Fruit fly (Drosophila melanogaster) whole organism, embryonic: ENCODE measurements around the gene CG3434.

ENCODE experiments used
- Abd-B ChIP-seq: fragments of 200-800 bp; sonication (Bioruptor generic); optimal IDR thresholded peaks from 2 replicates; lab custom pipeline; 2018; ENCODE audit warnings: missing biosample characterization, mild to moderate bottlenecking, missing genetic modification characterization, moderate library complexity
- BEAF-32 ChIP-seq: fragments of 200-800 bp; sonication (Bioruptor generic); optimal IDR thresholded peaks from 3 replicates; lab custom pipeline; 2017; ENCODE audit warnings: missing biosample characterization, missing genetic modification characterization, mild to moderate bottlenecking, moderate library complexity, missing genetic modification reagents
- CG10267 ChIP-seq: fragments of 200-800 bp; sonication (Bioruptor generic); optimal IDR thresholded peaks from 2 replicates; lab custom pipeline; 2018; ENCODE audit warnings: missing biosample characterization, mild to moderate bottlenecking, missing genetic modification characterization, moderate library complexity
- CG10431 ChIP-seq: fragments of 200-800 bp; sonication (Bioruptor generic); optimal IDR thresholded peaks from 3 replicates; lab custom pipeline; 2018; ENCODE audit warnings: missing biosample characterization, mild to moderate bottlenecking, missing genetic modification characterization
- CG10654 ChIP-seq: fragments of 200-800 bp; sonication (Bioruptor generic); optimal IDR thresholded peaks from 2 replicates; lab custom pipeline; 2016; ENCODE audit warnings: missing biosample characterization, missing genetic modification characterization
- CG13287 ChIP-seq: fragments of 200-800 bp; sonication (Bioruptor generic); IDR thresholded peaks from 2 replicates; pipeline ENCODE4 v1.3.6; 2022; ENCODE audit warnings: missing biosample characterization, missing genetic modification characterization; ENCODE audit not compliant: partially characterized antibody
- CG15479 ChIP-seq: fragments of 200-800 bp; sonication (Bioruptor generic); optimal IDR thresholded peaks from 3 replicates; lab custom pipeline; 2019; ENCODE audit warnings: missing biosample characterization, mild to moderate bottlenecking, missing genetic modification characterization, moderate library complexity
- CG15514 ChIP-seq: fragments of 200-800 bp; sonication (Bioruptor generic); optimal IDR thresholded peaks from 3 replicates; lab custom pipeline; 2017; ENCODE audit warnings: missing biosample characterization, missing genetic modification characterization, mild to moderate bottlenecking, moderate library complexity, missing genetic modification reagents
- CG2202 ChIP-seq: fragments of 200-800 bp; sonication (Bioruptor generic); optimal IDR thresholded peaks from 2 replicates; lab custom pipeline; 2018; ENCODE audit warnings: missing biosample characterization, mild to moderate bottlenecking, missing genetic modification characterization
- CG32772 ChIP-seq: fragments of 200-800 bp; sonication (Bioruptor generic); IDR thresholded peaks from 2 replicates; pipeline ENCODE4 v1.3.6; 2022; ENCODE audit warnings: missing biosample characterization, missing genetic modification characterization
- CG4360 ChIP-seq: fragments of 200-800 bp; sonication (Bioruptor generic); IDR thresholded peaks from 2 replicates; pipeline ENCODE4 v1.3.6; 2022; ENCODE audit warnings: missing biosample characterization, missing genetic modification characterization
- CG4404 ChIP-seq: fragments of 200-800 bp; sonication (Bioruptor generic); IDR thresholded peaks from 2 replicates; pipeline ENCODE4 v1.3.6; 2022; ENCODE audit warnings: missing biosample characterization, missing genetic modification characterization
- CG6689 ChIP-seq: fragments of 200-800 bp; sonication (Bioruptor generic); IDR thresholded peaks from 2 replicates; pipeline ENCODE4 v1.3.6; 2022; ENCODE audit warnings: missing biosample characterization, missing genetic modification characterization
- CG6854 ChIP-seq: fragments of 200-800 bp; sonication (Bioruptor generic); optimal IDR thresholded peaks from 3 replicates; lab custom pipeline; 2017; ENCODE audit warnings: missing biosample characterization, mild to moderate bottlenecking, missing genetic modification characterization
- CG7928 ChIP-seq: fragments of 200-800 bp; sonication (Bioruptor generic); optimal IDR thresholded peaks from 2 replicates; lab custom pipeline; 2017; ENCODE audit warnings: missing biosample characterization, mild to moderate bottlenecking, missing genetic modification characterization
- CTCF ChIP-seq: fragments of 200-800 bp; sonication (Bioruptor generic); optimal IDR thresholded peaks from 2 replicates; lab custom pipeline; 2017; ENCODE audit warnings: missing biosample characterization, mild to moderate bottlenecking, missing genetic modification characterization, moderate library complexity
- D19A ChIP-seq: fragments of 200-800 bp; optimal IDR thresholded peaks from 3 replicates; lab custom pipeline; 2019; ENCODE audit warnings: missing biosample characterization, mild to moderate bottlenecking, missing genetic modification characterization, moderate library complexity
- Dad ChIP-seq: fragments of 200-800 bp; sonication (Bioruptor generic); optimal IDR thresholded peaks from 3 replicates; lab custom pipeline; 2016; ENCODE audit warnings: missing biosample characterization, missing genetic modification characterization
- Deaf1 ChIP-seq: fragments of 200-800 bp; optimal IDR thresholded peaks from 3 replicates; lab custom pipeline; 2019; ENCODE audit warnings: missing biosample characterization, mild to moderate bottlenecking, missing genetic modification characterization, moderate library complexity
- Dip2 ChIP-seq: fragments of 200-800 bp; sonication (Bioruptor generic); IDR thresholded peaks from 2 replicates; pipeline ENCODE4 v1.3.6; 2022; ENCODE audit warnings: missing biosample characterization, missing genetic modification characterization
- Hr51 ChIP-seq, 2 experiments: fragments of 200-800 bp; sonication (Bioruptor generic); optimal IDR thresholded peaks; 2 replicates in 1 of 2; 3 replicates in 1 of 2; lab custom pipeline; 2016 to 2018; ENCODE audit warnings: missing biosample characterization in 2 of 2, missing genetic modification characterization in 2 of 2, mild to moderate bottlenecking in 1 of 2, moderate library complexity in 1 of 2
- Neu2 ChIP-seq: fragments of 200-800 bp; sonication (Bioruptor generic); optimal IDR thresholded peaks from 3 replicates; lab custom pipeline; 2016; ENCODE audit warnings: missing biosample characterization, missing genetic modification characterization, borderline replicate concordance
- PHDP ChIP-seq: fragments of 200-800 bp; sonication (Bioruptor generic); optimal IDR thresholded peaks from 3 replicates; lab custom pipeline; 2018; ENCODE audit warnings: missing biosample characterization, mild to moderate bottlenecking, missing genetic modification characterization, moderate library complexity
- Pdp1 ChIP-seq, 2 experiments: fragments of 200-800 bp; sonication (Bioruptor generic); optimal IDR thresholded peaks; 3 replicates each; lab custom pipeline; 2016; ENCODE audit warnings: missing biosample characterization in 2 of 2, missing genetic modification characterization in 2 of 2, mild to moderate bottlenecking in 1 of 2, moderate library complexity in 1 of 2
- Rx ChIP-seq: fragments of 200-800 bp; sonication (Bioruptor generic); IDR thresholded peaks from 2 replicates; pipeline ENCODE4 v1.3.6; 2022; ENCODE audit warnings: missing biosample characterization, missing genetic modification characterization
- Stat92E ChIP-seq, 3 experiments: fragments of >200 bp in 2 of 3; fragments of 200-800 bp in 1 of 3; sonication (Bioruptor generic) in 1 of 3; optimal IDR thresholded peaks; 2 replicates each; lab custom pipeline; 2017 to 2019; ENCODE audit warnings: missing biosample characterization in 3 of 3, missing genetic modification characterization in 3 of 3, mild to moderate bottlenecking in 1 of 3, moderate library complexity in 1 of 3
- Taf1 ChIP-seq: fragments of 200-800 bp; sonication (Bioruptor generic); IDR thresholded peaks from 2 replicates; pipeline ENCODE4 v1.3.6; 2022; ENCODE audit warnings: missing biosample characterization, missing genetic modification characterization
- bcd ChIP-seq: fragments of 200-800 bp; sonication (Bioruptor generic); optimal IDR thresholded peaks from 2 replicates; lab custom pipeline; 2017; ENCODE audit warnings: missing biosample characterization, mild to moderate bottlenecking, missing genetic modification characterization
- bigmax ChIP-seq: fragments of 200-800 bp; sonication (Bioruptor generic); optimal IDR thresholded peaks from 2 replicates; lab custom pipeline; 2018; ENCODE audit warnings: missing biosample characterization, mild to moderate bottlenecking, missing genetic modification characterization
- disco-r ChIP-seq: fragments of 200-800 bp; sonication (Bioruptor generic); optimal IDR thresholded peaks from 2 replicates; lab custom pipeline; 2016; ENCODE audit warnings: missing biosample characterization, missing genetic modification characterization
- dmrt11E ChIP-seq: fragments of 200-800 bp; sonication (Bioruptor generic); optimal IDR thresholded peaks from 3 replicates; lab custom pipeline; 2018; ENCODE audit warnings: missing biosample characterization, mild to moderate bottlenecking, missing genetic modification characterization, moderate library complexity
- dysf ChIP-seq: fragments of 200-800 bp; sonication (Bioruptor generic); IDR thresholded peaks from 3 replicates; pipeline ENCODE4 v1.3.6; 2022; ENCODE audit warnings: missing biosample characterization, missing genetic modification characterization
- fd3F ChIP-seq: fragments of 200-800 bp; sonication (Bioruptor generic); optimal IDR thresholded peaks from 2 replicates; lab custom pipeline; 2018; ENCODE audit warnings: missing biosample characterization, mild to moderate bottlenecking, missing genetic modification characterization, moderate library complexity
- fd96Cb ChIP-seq: fragments of 200-800 bp; sonication (Bioruptor generic); optimal IDR thresholded peaks from 2 replicates; lab custom pipeline; 2018; ENCODE audit warnings: missing biosample characterization, mild to moderate bottlenecking, missing genetic modification characterization, moderate library complexity
- gem ChIP-seq: fragments of 200-800 bp; sonication (Bioruptor generic); optimal IDR thresholded peaks from 2 replicates; lab custom pipeline; 2019; ENCODE audit warnings: missing biosample characterization, mild to moderate bottlenecking, missing genetic modification characterization, moderate library complexity
- ind ChIP-seq: fragments of 200-800 bp; sonication (Bioruptor generic); optimal IDR thresholded peaks from 3 replicates; lab custom pipeline; 2016; ENCODE audit warnings: missing biosample characterization, missing genetic modification characterization
- inv ChIP-seq: fragments of 200-800 bp; sonication (Bioruptor generic); IDR thresholded peaks from 2 replicates; pipeline ENCODE4 v1.3.6; 2022; ENCODE audit warnings: missing biosample characterization, missing genetic modification characterization; ENCODE audit not compliant: partially characterized antibody
- lilli ChIP-seq: fragments of 200-800 bp; sonication (Bioruptor generic); optimal IDR thresholded peaks from 3 replicates; lab custom pipeline; 2016; ENCODE audit warnings: missing biosample characterization, missing genetic modification characterization
- pan ChIP-seq, 4 experiments: fragments of >200 bp in 3 of 4; fragments of 200-800 bp in 1 of 4; sonication (Bioruptor generic) in 1 of 4; optimal IDR thresholded peaks in 3 of 4; IDR thresholded peaks in 1 of 4; 2 replicates each; pipeline versions ENCODE4 v1.3.6 to Lab custom; 2017 to 2022; ENCODE audit warnings: missing biosample characterization in 2 of 4, missing genetic modification characterization in 2 of 4, mixed read lengths in 1 of 4
- pb ChIP-seq: fragments of 200-800 bp; sonication (Bioruptor generic); optimal IDR thresholded peaks from 3 replicates; lab custom pipeline; 2016; ENCODE audit warnings: missing biosample characterization, missing genetic modification characterization
- rib ChIP-seq: fragments of 200-800 bp; sonication (Bioruptor generic); IDR thresholded peaks from 2 replicates; pipeline ENCODE4 v1.3.6; 2022; ENCODE audit warnings: missing biosample characterization, missing genetic modification characterization
- sc ChIP-seq, 3 experiments: fragments of >200 bp in 2 of 3; fragments of 200-800 bp in 1 of 3; sonication (Bioruptor generic) in 1 of 3; optimal IDR thresholded peaks; 2 replicates in 2 of 3; 3 replicates in 1 of 3; lab custom pipeline; 2017; ENCODE audit warnings: mild to moderate bottlenecking in 1 of 3, missing biosample characterization in 1 of 3, missing genetic modification characterization in 1 of 3, missing genetic modification reagents in 1 of 3
- seq ChIP-seq: fragments of 200-800 bp; sonication (Bioruptor generic); IDR thresholded peaks from 2 replicates; pipeline ENCODE4 v1.3.6; 2022; ENCODE audit warnings: missing biosample characterization, missing genetic modification characterization
- slp2 ChIP-seq: fragments of 200-800 bp; sonication (Bioruptor generic); optimal IDR thresholded peaks from 2 replicates; lab custom pipeline; 2016; ENCODE audit warnings: missing biosample characterization, missing genetic modification characterization
- tgo ChIP-seq: fragments of 200-800 bp; sonication (Bioruptor generic); IDR thresholded peaks from 3 replicates; pipeline ENCODE4 v1.3.6; 2022; ENCODE audit warnings: missing biosample characterization, missing genetic modification characterization
- vfl ChIP-seq: fragments of 200-800 bp; sonication (Bioruptor generic); optimal IDR thresholded peaks from 2 replicates; lab custom pipeline; 2016; ENCODE audit warnings: missing biosample characterization, missing genetic modification characterization
- vvl ChIP-seq: fragments of 200-800 bp; sonication (Bioruptor generic); IDR thresholded peaks from 2 replicates; pipeline ENCODE4 v1.3.6; 2022; ENCODE audit warnings: missing biosample characterization, missing genetic modification characterization
- zf30C ChIP-seq: fragments of 200-800 bp; sonication (Bioruptor generic); optimal IDR thresholded peaks from 3 replicates; lab custom pipeline; 2018; ENCODE audit warnings: missing biosample characterization, mild to moderate bottlenecking, missing genetic modification characterization

Gene CG3434

DNA sequence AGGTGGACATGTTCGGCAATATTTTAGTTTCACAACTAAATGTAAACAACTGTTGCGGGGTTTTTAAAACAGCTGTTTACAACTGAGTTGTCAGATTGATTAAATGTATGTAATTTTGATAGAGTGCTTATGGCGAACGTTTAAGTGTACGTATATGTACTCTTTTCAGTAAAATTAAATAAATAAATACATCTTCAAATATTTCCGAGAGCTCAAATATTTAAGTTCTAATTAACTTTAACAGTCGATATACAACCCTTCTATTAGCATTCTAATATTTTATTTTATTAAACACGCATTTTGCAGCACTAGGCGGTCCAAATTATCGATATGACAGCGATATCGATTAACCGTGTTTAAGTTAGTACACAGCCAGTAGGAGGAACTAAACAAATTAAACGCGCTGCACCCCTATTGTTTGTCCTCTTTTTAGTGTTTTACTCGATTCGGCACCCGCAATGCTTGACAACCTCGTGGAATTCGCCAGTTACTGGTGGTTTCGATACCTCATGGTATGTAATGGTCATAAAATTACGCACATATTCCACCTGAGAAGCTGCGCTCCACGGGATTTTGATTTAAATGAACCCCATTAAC is 9.0 kb downstream of the CG3434 start, which contains the start of the genes CG3448 and ghi (continued):
- no peak for TF ChIP-seq fd3F (GFP tag; lab: Kevin White, UChicago)
- TF ChIP-seq rib (GFP tag; lab: Robert Waterston, UW) = no peak
- TF ChIP-seq CG2202 (tag; lab: Kevin White, UChicago) = no peak
- TF ChIP-seq CG10654 = peak; percentile 62
- TF ChIP-seq lilli (GFP tag; lab: Kevin White, UChicago) = peak; percentile 59
- TF ChIP-seq CG10267 (tag; lab: Kevin White, UChicago) = peak; percentile 98
- TF ChIP-seq inv (GFP tag; lab: Robert Waterston, UW) = peak; percentile 48; the same call in 1 of the 2 replicates
- TF ChIP-seq CG32772 (GFP tag; lab: Robert Waterston, UW) = no peak
- no peak for TF ChIP-seq CG10431 (GFP tag; lab: Kevin White, UChicago)
- TF ChIP-seq CG4360 (GFP tag; lab: Robert Waterston, UW) = no peak
- TF ChIP-seq disco-r = no peak
- peak; percentile 83 for TF ChIP-seq CG13287 (GFP tag; lab: Robert Waterston, UW)
- TF ChIP-seq Dad = no peak
- no peak for TF ChIP-seq CG6854 (GFP tag; lab: Kevin White, UChicago)
- peak; percentile 73 for TF ChIP-seq Abd-B (GFP tag; lab: Kevin White, UChicago)
- TF ChIP-seq CG15479 (GFP tag; lab: Kevin White, UChicago) = no peak
- TF ChIP-seq Pdp1 (GFP tag; optimal IDR thresholded peaks at IDR 0.05; lab: Kevin White, UChicago) = peak; percentile 51 to 67
- TF ChIP-seq CTCF (GFP tag; lab: Kevin White, UChicago) = peak; percentile 35
- TF ChIP-seq tgo = no peak
- TF ChIP-seq bigmax (GFP tag; lab: Kevin White, UChicago) = no peak
- no peak for TF ChIP-seq Neu2
- TF ChIP-seq Stat92E (GFP tag; optimal IDR thresholded peaks at IDR 0.05; lab: Kevin White, UChicago) = peak in 1 of 3 experiments; percentile 39
- peak; percentile 11 for TF ChIP-seq dmrt11E (tag; lab: Kevin White, UChicago)
- TF ChIP-seq Taf1 (GFP tag; lab: Robert Waterston, UW) = peak; percentile 27; the same call in 1 of the 2 replicates
- TF ChIP-seq Deaf1 (tag; lab: Kevin White, UChicago) = peak; percentile 25
- peak; percentile 72 for TF ChIP-seq BEAF-32 (GFP tag; lab: Kevin White, UChicago)
- peak; percentile 55 for TF ChIP-seq vvl
- TF ChIP-seq Hr51 (GFP tag; optimal IDR thresholded peaks at IDR 0.05; lab: Kevin White, UChicago) = peak in 1 of 2 experiments; percentile 47
- no peak for TF ChIP-seq slp2 (GFP tag; lab: Kevin White, UChicago)
- peak; percentile 65; the same call in 2 of the 3 replicates for TF ChIP-seq dysf (GFP tag; lab: Robert Waterston, UW)
- TF ChIP-seq CG4404 (GFP tag; lab: Robert Waterston, UW) = peak; percentile 49; the same call in 1 of the 2 replicates
- peak; percentile 73 for TF ChIP-seq ind
- TF ChIP-seq fd96Cb = peak; percentile 32
- TF ChIP-seq Rx (GFP tag; lab: Robert Waterston, UW) = peak; percentile 22; the same call in 1 of the 2 replicates
- peak; percentile 45 for TF ChIP-seq D19A (tag; lab: Kevin White, UChicago)
- no peak for TF ChIP-seq Dip2 (GFP tag; lab: Robert Waterston, UW)
- no peak for TF ChIP-seq pb (GFP tag; lab: Kevin White, UChicago)
- TF ChIP-seq CG6689 (GFP tag; lab: Robert Waterston, UW) = peak; percentile 74
- TF ChIP-seq PHDP (tag; lab: Kevin White, UChicago) = peak; percentile 54
- no peak for TF ChIP-seq CG7928 (GFP tag; lab: Kevin White, UChicago)
- TF ChIP-seq gem (tag; lab: Kevin White, UChicago) = peak; percentile 71
- TF ChIP-seq CG15514 (GFP tag; lab: Kevin White, UChicago) = peak; percentile 70
- peak; percentile 14 for TF ChIP-seq vfl
- TF ChIP-seq pan (optimal IDR thresholded peaks at IDR 0.05; lab: Kevin White, UChicago) = no peak
- TF ChIP-seq pan (GFP tag; optimal IDR thresholded peaks at IDR 0.05 in 1 of 2, IDR thresholded peaks at IDR 0.05 in 1 of 2) = peak in 1 of 2 experiments; percentile 55
- no peak for TF ChIP-seq zf30C (GFP tag; lab: Kevin White, UChicago)
- no peak for TF ChIP-seq sc (optimal IDR thresholded peaks at IDR 0.05; lab: Kevin White, UChicago)
- TF ChIP-seq sc (GFP tag; optimal IDR thresholded peaks at IDR 0.05; lab: Kevin White, UChicago) = no peak
- TF ChIP-seq seq = no peak
- TF ChIP-seq bcd = peak; percentile 56
